Fruit fly (Drosophila melanogaster): ENCODE measurements around the gene mRpL47.

Gene mRpL47

DNA sequence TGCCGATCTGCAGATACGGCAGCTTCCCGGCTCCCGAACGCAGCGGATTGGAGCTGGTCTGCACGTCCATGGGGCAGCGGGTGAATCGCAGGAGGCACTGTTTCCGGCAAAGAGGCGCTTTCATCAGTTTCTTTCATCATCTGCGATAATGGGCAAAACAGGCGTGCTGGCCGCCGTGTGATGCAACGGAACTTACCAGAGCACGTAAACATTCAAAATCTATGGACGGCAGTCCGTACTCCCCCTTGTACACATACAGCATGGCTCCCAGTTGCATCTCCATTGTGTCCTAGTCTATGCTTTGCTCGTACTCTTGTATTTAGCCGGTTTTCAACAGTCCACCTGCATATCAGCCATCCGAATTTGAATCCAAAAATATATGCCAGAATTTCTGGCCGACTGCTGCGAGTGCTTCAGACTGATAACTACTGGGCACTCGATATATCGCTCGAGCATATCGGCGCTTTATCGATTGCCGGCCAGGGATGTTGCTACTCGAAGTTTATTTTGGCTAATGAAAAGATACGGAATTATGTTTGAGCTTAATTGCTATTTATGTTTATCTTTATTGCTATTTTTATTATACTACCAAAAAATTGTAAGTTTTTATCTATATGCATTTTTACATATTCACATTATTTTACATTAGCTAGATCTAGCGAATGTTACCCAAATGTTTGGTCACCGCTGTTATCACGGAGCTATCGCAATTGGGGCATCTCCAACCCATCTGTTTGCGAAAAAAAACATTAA lies 47.7 kb upstream of the mRpL47 start, which contains the start of the genes CG9393 and Vps45 (continued):
- peak; percentile 12 for TF ChIP-seq CG33213 (GFP tag; optimal IDR thresholded peaks at IDR 0.05)
- peak; percentile 23 for TF ChIP-seq Side (GFP tag; optimal IDR thresholded peaks at IDR 0.05)
- peak; percentile 68 for TF ChIP-seq YL-1 (GFP tag; optimal IDR thresholded peaks at IDR 0.05)
- TF ChIP-seq ftz-f1 (GFP tag; optimal IDR thresholded peaks at IDR 0.05): no peak
- peak; percentile 16 for TF ChIP-seq trh (GFP tag; optimal IDR thresholded peaks at IDR 0.05)
- no peak for TF ChIP-seq CG11456 (GFP tag; IDR thresholded peaks at IDR 0.05)
- no peak for TF ChIP-seq CG1603 (tag; optimal IDR thresholded peaks at IDR 0.05)
- no peak for TF ChIP-seq CrebB (tag; optimal IDR thresholded peaks at IDR 0.05)
- peak; percentile 58 for TF ChIP-seq Dek (tag; optimal IDR thresholded peaks at IDR 0.05)
- TF ChIP-seq cato (GFP tag; optimal IDR thresholded peaks at IDR 0.05; ENCODE audit: borderline replicate concordance): peak; percentile 20
- TF ChIP-seq Doc3 (GFP tag; IDR thresholded peaks at IDR 0.05; ENCODE audit: partially characterized antibody): peak; percentile 90
- no peak for TF ChIP-seq Hand (GFP tag; optimal IDR thresholded peaks at IDR 0.05)
- TF ChIP-seq CG11560 (tag; IDR thresholded peaks at IDR 0.05): peak; percentile 92
- no peak for TF ChIP-seq cad (GFP tag; optimal IDR thresholded peaks at IDR 0.05)
- TF ChIP-seq Dfd (GFP tag; optimal IDR thresholded peaks at IDR 0.05): no peak
- TF ChIP-seq CG4282 (GFP tag; optimal IDR thresholded peaks at IDR 0.05): no peak
- no peak for TF ChIP-seq Usf (GFP tag; optimal IDR thresholded peaks at IDR 0.05)
- TF ChIP-seq CG15696 (tag; optimal IDR thresholded peaks at IDR 0.05): peak; percentile 60
- peak; percentile 37 for TF ChIP-seq CG10462 (GFP tag; optimal IDR thresholded peaks at IDR 0.05)
- TF ChIP-seq D19A (tag; optimal IDR thresholded peaks at IDR 0.05): no peak
- peak; percentile 62 for TF ChIP-seq jumu (GFP tag; optimal IDR thresholded peaks at IDR 0.05)
- no peak for TF ChIP-seq Deaf1 (tag; optimal IDR thresholded peaks at IDR 0.05)
- TF ChIP-seq chm (GFP tag; IDR thresholded peaks at IDR 0.05): no peak; the same call in 1 of the 2 replicates
- 0 out of 3 replicates have a peak, but pooled peaks have one; percentile 4 for TF ChIP-seq CG2889 (GFP tag; IDR thresholded peaks at IDR 0.05)
- TF ChIP-seq h (optimal IDR thresholded peaks at IDR 0.05): no peak
- TF ChIP-seq wdn (GFP tag; IDR thresholded peaks at IDR 0.05): no peak
- no peak for TF ChIP-seq CG1024 (GFP tag; IDR thresholded peaks at IDR 0.05)
- TF ChIP-seq ewg (GFP tag; optimal IDR thresholded peaks at IDR 0.05): peak; percentile 38
- TF ChIP-seq CG10654 (GFP tag; optimal IDR thresholded peaks at IDR 0.05): peak; percentile 59
- TF ChIP-seq Fer2 (tag; optimal IDR thresholded peaks at IDR 0.05): peak; percentile 58
- TF ChIP-seq fu2 (GFP tag; optimal IDR thresholded peaks at IDR 0.05): peak; percentile 71
- TF ChIP-seq CG2875 (GFP tag; optimal IDR thresholded peaks at IDR 0.05): no peak
- peak; percentile 80 for TF ChIP-seq Max (GFP tag; optimal IDR thresholded peaks at IDR 0.05)
- no peak for TF ChIP-seq CG43689 (GFP tag; IDR thresholded peaks at IDR 0.05)
- no peak for TF ChIP-seq ro (GFP tag; IDR thresholded peaks at IDR 0.05)
- no peak for TF ChIP-seq peb (GFP tag; IDR thresholded peaks at IDR 0.05)
- peak; percentile 70 for TF ChIP-seq CG3847 (GFP tag; IDR thresholded peaks at IDR 0.05)
- TF ChIP-seq gcm (GFP tag; optimal IDR thresholded peaks at IDR 0.05): no peak
- TF ChIP-seq bsh (GFP tag; optimal IDR thresholded peaks at IDR 0.05): peak in 1 of 2 experiments; percentile 57
- peak; percentile 45 for TF ChIP-seq CG1647 (GFP tag; optimal IDR thresholded peaks at IDR 0.05)
- peak; percentile 48; the same call in 1 of the 3 replicates for TF ChIP-seq tgo (GFP tag; IDR thresholded peaks at IDR 0.05)
- no peak for TF ChIP-seq kah (GFP tag; optimal IDR thresholded peaks at IDR 0.05)
- peak; percentile 60 for TF ChIP-seq pum (GFP tag; optimal IDR thresholded peaks at IDR 0.05)
- no peak for TF ChIP-seq Jarid2 (GFP tag; optimal IDR thresholded peaks at IDR 0.05)
- no peak for TF ChIP-seq Poxn (GFP tag; IDR thresholded peaks at IDR 0.05)
- peak; percentile 75 for TF ChIP-seq CG4617 (GFP tag; optimal IDR thresholded peaks at IDR 0.05; ENCODE audit: borderline replicate concordance)
- no peak for TF ChIP-seq Mrtf (GFP tag; IDR thresholded peaks at IDR 0.05)
- peak; percentile 5 for TF ChIP-seq CG17802 (tag; optimal IDR thresholded peaks at IDR 0.05)
- no peak; the same call in none of the 2 replicates for TF ChIP-seq CG4404 (GFP tag; IDR thresholded peaks at IDR 0.05)
- peak; percentile 77 for TF ChIP-seq CG30403 (GFP tag; optimal IDR thresholded peaks at IDR 0.05)
